Fruit fly (Drosophila melanogaster) whole organism, prepupa: ENCODE results near the gene Sxl.

Experiments used
- Hr38 ChIP-seq: sonication (Bioruptor generic); optimal IDR thresholded peaks from 2 replicates; lab custom pipeline; 2016; ENCODE audit warnings: missing biosample characterization, missing genetic modification characterization
- acj6 ChIP-seq: fragments of 200-800 bp; sonication (Bioruptor generic); optimal IDR thresholded peaks from 3 replicates; lab custom pipeline; 2016; ENCODE audit warnings: missing biosample characterization, missing genetic modification characterization
- topi ChIP-seq: fragments of 200-800 bp; sonication (Bioruptor generic); optimal IDR thresholded peaks from 3 replicates; lab custom pipeline; 2016; ENCODE audit warnings: missing biosample characterization, missing genetic modification characterization

- TF ChIP-seq Hr38 (GFP tag; lab: Kevin White, UChicago): no peak
- TF ChIP-seq acj6 (GFP tag; lab: Kevin White, UChicago): no peak
- no peak for TF ChIP-seq topi (GFP tag; lab: Kevin White, UChicago)
Observed at dm6 chrX:7066608-7067007, 31.2 kb downstream of the Sxl start.
